Worm (Caenorhabditis elegans): Measurements from ENCODE around the gene ZK637.4.
A peak's percentile ranks its signal among the peaks of the same experiment; 100 is the strongest.

The ZK637.4 gene

ce11 chrIII:8887184-8887801, 6.3 kb upstream of the ZK637.4 start, which contains the start of gene famh-136 (continued):
- TF ChIP-seq npax-4 (tag; optimal IDR thresholded peaks at IDR 0.05) (no peak), hlh-8 (tag; optimal IDR thresholded peaks at IDR 0.05) (no peak), ceh-6 (GFP tag; optimal IDR thresholded peaks at IDR 0.05) (no peak), T23F11.4 (GFP tag; optimal IDR thresholded peaks at IDR 0.05) (no peak), gmeb-2 (tag; optimal IDR thresholded peaks at IDR 0.05) (peak; percentile 35), lim-6 (tag; optimal IDR thresholded peaks at IDR 0.05) (no peak), lin-11 (tag; optimal IDR thresholded peaks at IDR 0.05) (peak; percentile 26), ets-4 (tag; optimal IDR thresholded peaks at IDR 0.05) (no peak), ama-1 (optimal IDR thresholded peaks at IDR 0.05) (no peak), ttx-3 (tag; optimal IDR thresholded peaks at IDR 0.05) (peak; percentile 26), ceh-48 (tag; optimal IDR thresholded peaks at IDR 0.05) (peak; percentile 17), pha-4 (tag; optimal IDR thresholded peaks at IDR 0.05) (no peak), mec-3 (tag; optimal IDR thresholded peaks at IDR 0.05; ENCODE audit: borderline replicate concordance) (no peak), ztf-16 (tag; optimal IDR thresholded peaks at IDR 0.05) (no peak), tbx-7 (tag; optimal IDR thresholded peaks at IDR 0.05) (no peak), ceh-19 (GFP tag; optimal IDR thresholded peaks at IDR 0.05) (no peak), pat-9 (tag; optimal IDR thresholded peaks at IDR 0.05) (no peak), eyg-1 (tag; optimal IDR thresholded peaks at IDR 0.05) (no peak), sdc-2 (tag; optimal IDR thresholded peaks at IDR 0.05) (peak; percentile 17), rnt-1 (tag; optimal IDR thresholded peaks at IDR 0.05) (no peak), sox-2 (GFP tag; IDR thresholded peaks at IDR 0.05) (no peak), unc-86 (tag; optimal IDR thresholded peaks at IDR 0.05) (no peak), F13H6.1 (tag; optimal IDR thresholded peaks at IDR 0.05) (no peak), K09A11.1 (tag; optimal IDR thresholded peaks at IDR 0.05; ENCODE audit: insufficient read depth) (no peak), K02D7.2 (tag; optimal IDR thresholded peaks at IDR 0.05) (peak; percentile 9), ceh-45 (GFP tag; IDR thresholded peaks at IDR 0.05) (0 out of 2 replicates have a peak, but pooled peaks have one; percentile 31), fkh-10 (GFP tag; optimal IDR thresholded peaks at IDR 0.05) (no peak), hlh-30 (tag; optimal IDR thresholded peaks at IDR 0.05; ENCODE audit: insufficient read depth) (no peak), fax-1 (tag; optimal IDR thresholded peaks at IDR 0.05) (peak; percentile 7)

- TF ChIP-seq ceh-48 (tag; optimal IDR thresholded peaks at IDR 0.05): no peak
- no peak for TF ChIP-seq eyg-1 (tag; optimal IDR thresholded peaks at IDR 0.05)
- no peak for TF ChIP-seq sdc-2 (tag; optimal IDR thresholded peaks at IDR 0.05)
- no peak for TF ChIP-seq F13H6.1 (tag; optimal IDR thresholded peaks at IDR 0.05)
- TF ChIP-seq rnt-1 (tag; optimal IDR thresholded peaks at IDR 0.05): no peak
- no peak for TF ChIP-seq dve-1 (tag; optimal IDR thresholded peaks at IDR 0.05)
- no peak for TF ChIP-seq pax-1 (tag; optimal IDR thresholded peaks at IDR 0.05)
- peak; percentile 35 for TF ChIP-seq unc-55 (GFP tag; optimal IDR thresholded peaks at IDR 0.05)
- TF ChIP-seq unc-42 (tag; optimal IDR thresholded peaks at IDR 0.05): peak; percentile 60
- TF ChIP-seq sox-2 (GFP tag; IDR thresholded peaks at IDR 0.05): no peak
- no peak for TF ChIP-seq T23F11.4 (GFP tag; optimal IDR thresholded peaks at IDR 0.05)
- TF ChIP-seq hlh-15 (tag; optimal IDR thresholded peaks at IDR 0.05): no peak
- TF ChIP-seq pat-9 (tag; optimal IDR thresholded peaks at IDR 0.05): no peak
- TF ChIP-seq hlh-30 (tag; optimal IDR thresholded peaks at IDR 0.05; ENCODE audit: insufficient read depth): peak; percentile 91
- peak; percentile 39 for TF ChIP-seq nfya-1 (tag; optimal IDR thresholded peaks at IDR 0.05)
- no peak for TF ChIP-seq zip-5 (tag; optimal IDR thresholded peaks at IDR 0.05)
- TF ChIP-seq ceh-31 (tag; optimal IDR thresholded peaks at IDR 0.05): peak; percentile 3
Measured at ce11 chrIII:8888956-8889355, 4.6 kb upstream of the ZK637.4 start, which contains the start of gene ZK637.14. Gene ZK637.14 (minus strand): TSS chrIII:8889156.

DNA sequence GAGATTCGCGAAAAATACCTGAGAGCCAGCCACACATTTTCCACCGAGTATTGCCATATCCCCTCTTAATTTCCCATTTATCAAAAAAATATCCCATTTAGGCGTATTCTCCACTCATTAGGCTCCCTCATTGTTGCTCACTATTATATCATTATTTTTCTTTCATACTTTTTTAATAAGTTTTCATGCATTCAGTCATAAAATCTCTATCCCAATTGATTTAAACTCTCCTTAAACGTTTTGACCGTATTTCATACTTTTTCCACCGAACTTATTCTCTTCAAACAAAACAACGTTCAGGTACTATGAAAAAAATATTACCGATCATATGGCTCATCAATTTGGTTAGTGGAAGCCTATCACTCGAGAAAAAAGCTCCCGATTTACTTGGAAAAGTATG, 3.6 kb upstream of the ZK637.4 start, which contains the start of gene lnkn-1:
Gene lnkn-1 (plus strand): TSS at position 301 of the 400 bp plus-strand sequence.
- no peak for TF ChIP-seq ceh-48 (tag; optimal IDR thresholded peaks at IDR 0.05)
- TF ChIP-seq ceh-19 (GFP tag; optimal IDR thresholded peaks at IDR 0.05): no peak
- TF ChIP-seq hlh-8 (tag; optimal IDR thresholded peaks at IDR 0.05): no peak
- no peak for TF ChIP-seq hlh-30 (tag; optimal IDR thresholded peaks at IDR 0.05; ENCODE audit: insufficient read depth)
- TF ChIP-seq pag-3 (tag; optimal IDR thresholded peaks at IDR 0.05; ENCODE audit: borderline replicate concordance): no peak
- TF ChIP-seq ceh-6 (GFP tag; optimal IDR thresholded peaks at IDR 0.05): no peak
- TF ChIP-seq unc-3 (GFP tag; conservative IDR thresholded peaks at IDR 0.05): no peak
- TF ChIP-seq unc-3 (tag; optimal IDR thresholded peaks at IDR 0.05): no peak
- no peak for TF ChIP-seq sdc-2 (tag; optimal IDR thresholded peaks at IDR 0.05)
- TF ChIP-seq che-1 (tag; optimal IDR thresholded peaks at IDR 0.05): no peak
- no peak for TF ChIP-seq unc-42 (tag; optimal IDR thresholded peaks at IDR 0.05)
- no peak for TF ChIP-seq gmeb-2 (tag; optimal IDR thresholded peaks at IDR 0.05)
